Worm (Caenorhabditis elegans) whole organism, L1 larva: ENCODE data around the gene ZK1240.5.

Source experiments
- aha-1 ChIP-seq: fragments of 150-350 bp; optimal IDR thresholded peaks from 2 replicates; lab custom pipeline; 2014; ENCODE audit warnings: missing biosample characterization, missing genetic modification characterization
- dpl-1 ChIP-seq, 3 experiments: fragments of 150-350 bp in 2 of 3; sonication (generic microtip) in 1 of 3; optimal IDR thresholded peaks; 2 replicates each; lab custom pipeline; 2014 to 2017; ENCODE audit warnings: missing biosample characterization in 3 of 3, missing genetic modification characterization in 3 of 3, missing genetic modification reagents in 3 of 3
- jun-1 ChIP-seq: fragments of 150-350 bp; optimal IDR thresholded peaks from 2 replicates; lab custom pipeline; 2014; ENCODE audit warnings: missing biosample characterization, missing genetic modification reagents, missing genetic modification characterization
- lin-39 ChIP-seq: fragments of 150-350 bp; optimal IDR thresholded peaks from 2 replicates; lab custom pipeline; 2014; ENCODE audit warnings: missing biosample characterization, missing genetic modification reagents, missing genetic modification characterization
- lsy-2 ChIP-seq, 2 experiments: fragments of 150-350 bp; optimal IDR thresholded peaks; 2 replicates each; lab custom pipeline; 2014; ENCODE audit warnings: missing biosample characterization in 2 of 2, missing genetic modification characterization in 2 of 2
- nhr-11 ChIP-seq: fragments of 150-350 bp; optimal IDR thresholded peaks from 2 replicates; lab custom pipeline; 2014; ENCODE audit warnings: missing biosample characterization, missing genetic modification characterization
- pqm-1 ChIP-seq: sonication (generic microtip); optimal IDR thresholded peaks from 3 replicates; lab custom pipeline; 2017; ENCODE audit warnings: missing biosample characterization, missing genetic modification characterization
- skn-1 ChIP-seq: fragments of 150-350 bp; optimal IDR thresholded peaks from 2 replicates; lab custom pipeline; 2014; ENCODE audit warnings: missing biosample characterization, missing genetic modification characterization
- snpc-4 ChIP-seq: fragments of 150-350 bp; optimal IDR thresholded peaks from 2 replicates; lab custom pipeline; 2014; ENCODE audit warnings: missing biosample characterization, missing genetic modification characterization
- snu-23 ChIP-seq: sonication (generic microtip); optimal IDR thresholded peaks from 2 replicates; lab custom pipeline; 2016; ENCODE audit warnings: missing genetic modification characterization, missing compliant biosample characterization
- ztf-4 ChIP-seq: fragments of 150-350 bp; optimal IDR thresholded peaks from 2 replicates; lab custom pipeline; 2014; ENCODE audit warnings: missing biosample characterization, missing genetic modification characterization

DNA sequence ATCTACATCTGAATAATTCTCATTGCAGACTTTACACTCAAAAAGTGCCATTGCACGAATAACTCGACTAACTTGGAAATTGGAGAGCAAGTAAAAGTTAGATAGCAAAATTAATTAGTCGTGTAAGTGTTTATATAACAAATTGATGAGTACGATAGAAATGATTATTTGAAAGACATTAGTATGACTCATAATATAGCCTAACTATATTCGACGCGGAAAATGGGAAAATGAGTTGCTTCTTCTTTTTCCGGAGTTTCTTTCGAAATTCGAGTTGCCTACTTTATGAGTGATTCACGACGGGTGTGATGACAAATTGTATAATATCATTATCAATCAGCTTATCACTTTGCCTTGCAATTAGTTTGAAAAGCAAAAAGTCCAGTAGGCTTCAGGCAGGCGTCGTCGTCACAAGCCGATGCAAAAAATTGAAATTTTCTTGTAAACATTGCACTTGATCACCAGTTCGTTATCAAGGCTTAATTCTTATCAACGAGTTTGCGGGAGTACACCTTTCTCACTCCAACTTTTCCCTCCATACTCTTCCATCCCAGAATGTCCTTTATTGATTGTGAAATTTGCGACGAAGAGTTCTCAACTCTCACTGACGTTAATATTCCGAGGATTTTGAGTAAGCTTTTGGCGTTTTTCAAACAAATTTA lies 5.3 kb upstream of the ZK1240.5 start, which contains the start of the genes ZK1240.6 and ZK1240.2:
- no peak for TF ChIP-seq lsy-2 (tag; optimal IDR thresholded peaks at IDR 0.05; lab: Kevin White, UChicago)
- no peak for TF ChIP-seq skn-1
- no peak for TF ChIP-seq snu-23 (GFP tag; lab: Kevin White, UChicago)
- TF ChIP-seq snpc-4 = no peak
- no peak for TF ChIP-seq lin-39
- no peak for TF ChIP-seq jun-1 (tag; lab: Kevin White, UChicago)
- TF ChIP-seq aha-1 (tag; lab: Kevin White, UChicago) = no peak
- TF ChIP-seq nhr-11 (tag; lab: Kevin White, UChicago) = no peak
- no peak for TF ChIP-seq dpl-1 (GFP tag; optimal IDR thresholded peaks at IDR 0.05; lab: Kevin White, UChicago)
- peak; percentile 49 for TF ChIP-seq pqm-1
- TF ChIP-seq ztf-4 (tag; lab: Kevin White, UChicago) = no peak
